Fruit fly (Drosophila melanogaster) whole organism: Measurements from ENCODE around the gene Ir94a.

Source experiments
- CG8478 ChIP-seq: fragments of >200 bp; optimal IDR thresholded peaks from 2 replicates; lab custom pipeline; 2018; ENCODE audit warnings: inconsistent platforms
- Dll ChIP-seq: fragments of >200 bp; optimal IDR thresholded peaks from 2 replicates; lab custom pipeline; 2017
- EcR ChIP-seq, 2 experiments: fragments of >200 bp; optimal IDR thresholded peaks; 2 replicates each; lab custom pipeline; 2017; ENCODE audit warnings: missing biosample characterization in 2 of 2, missing genetic modification characterization in 2 of 2, missing genetic modification reagents in 2 of 2
- pan ChIP-seq: fragments of >200 bp; optimal IDR thresholded peaks from 2 replicates; lab custom pipeline; 2017
- psq ChIP-seq: fragments of >200 bp; optimal IDR thresholded peaks from 2 replicates; lab custom pipeline; 2017
- usp ChIP-seq: fragments of >200 bp; optimal IDR thresholded peaks from 2 replicates; lab custom pipeline; 2017; ENCODE audit warnings: missing biosample characterization, missing genetic modification characterization, mixed read lengths

Ir94a gene

dm6 chr3R:22117149-22117548, 3.9 kb downstream of the Ir94a start, which contains the start of gene Ir94b:
Ir94b (minus strand) TSS chr3R:22117249.
- no peak for TF ChIP-seq CG8478
- TF ChIP-seq usp = no peak
- TF ChIP-seq pan = no peak

- TF ChIP-seq CG8478 (no peak), EcR (GFP tag; optimal IDR thresholded peaks at IDR 0.05; lab: Kevin White, UChicago) (no peak), psq (lab: Kevin White, UChicago) (no peak), Dll (lab: Kevin White, UChicago) (no peak), usp (no peak), pan (no peak)
Observed at dm6 chr3R:22119354-22119753, 6.1 kb downstream of the Ir94a start, which contains the start of gene Ir94c. Ir94c (minus strand) TSS chr3R:22119454.

dm6 chr3R:22119761-22120160, 6.5 kb downstream of the Ir94a start, which contains the start of gene CG42390:
CG42390 (plus strand) TSS chr3R:22120061.
- TF ChIP-seq usp (no peak), psq (lab: Kevin White, UChicago) (no peak), CG8478 (no peak), EcR (GFP tag; optimal IDR thresholded peaks at IDR 0.05; lab: Kevin White, UChicago) (no peak), Dll (lab: Kevin White, UChicago) (no peak), pan (no peak)

- no peak for TF ChIP-seq EcR (GFP tag; optimal IDR thresholded peaks at IDR 0.05; lab: Kevin White, UChicago)
- no peak for TF ChIP-seq usp
- no peak for TF ChIP-seq pan
- no peak for TF ChIP-seq Dll (lab: Kevin White, UChicago)
- no peak for TF ChIP-seq CG8478
- no peak for TF ChIP-seq psq (lab: Kevin White, UChicago)
Observed at dm6 chr3R:22121220-22121619, 8.0 kb downstream of the Ir94a start.

dm6 chr3R:22123347-22123746, 10.1 kb downstream of the Ir94a start:
- TF ChIP-seq Dll (lab: Kevin White, UChicago) (no peak), EcR (GFP tag; optimal IDR thresholded peaks at IDR 0.05; lab: Kevin White, UChicago) (no peak), pan (no peak), CG8478 (no peak), psq (lab: Kevin White, UChicago) (no peak), usp (no peak)

- no peak for TF ChIP-seq usp
- no peak for TF ChIP-seq psq (lab: Kevin White, UChicago)
- TF ChIP-seq pan = no peak
- no peak for TF ChIP-seq CG8478
- no peak for TF ChIP-seq Dll (lab: Kevin White, UChicago)
- no peak for TF ChIP-seq EcR (GFP tag; optimal IDR thresholded peaks at IDR 0.05; lab: Kevin White, UChicago)
Observed at dm6 chr3R:22124863-22125262, 11.6 kb downstream of the Ir94a start.

- no peak for TF ChIP-seq EcR (GFP tag; optimal IDR thresholded peaks at IDR 0.05; lab: Kevin White, UChicago)
- TF ChIP-seq usp = no peak
- TF ChIP-seq psq (lab: Kevin White, UChicago) = no peak
- no peak for TF ChIP-seq CG8478
- TF ChIP-seq pan = no peak
- TF ChIP-seq Dll (lab: Kevin White, UChicago) = no peak
Observed at dm6 chr3R:22133337-22134014, 20.2 kb downstream of the Ir94a start, which contains the start of gene SKIP. SKIP (plus strand) TSS chr3R:22133830.

dm6 chr3R:22134462-22134861, 21.2 kb downstream of the Ir94a start:
- TF ChIP-seq Dll (lab: Kevin White, UChicago) (no peak), usp (no peak), pan (no peak), psq (lab: Kevin White, UChicago) (no peak), CG8478 (no peak), EcR (GFP tag; optimal IDR thresholded peaks at IDR 0.05; lab: Kevin White, UChicago) (no peak)

- TF ChIP-seq psq (lab: Kevin White, UChicago) (no peak), CG8478 (no peak), Dll (lab: Kevin White, UChicago) (no peak), EcR (GFP tag; optimal IDR thresholded peaks at IDR 0.05; lab: Kevin White, UChicago) (no peak), pan (no peak), usp (no peak)
Observed at dm6 chr3R:22135503-22135902, 22.3 kb downstream of the Ir94a start.

dm6 chr3R:22136967-22137516, 23.8 kb downstream of the Ir94a start:
- TF ChIP-seq pan = no peak
- no peak for TF ChIP-seq usp
- TF ChIP-seq psq (lab: Kevin White, UChicago) = no peak
- no peak for TF ChIP-seq Dll (lab: Kevin White, UChicago)
- TF ChIP-seq CG8478 = no peak
- no peak for TF ChIP-seq EcR (GFP tag; optimal IDR thresholded peaks at IDR 0.05; lab: Kevin White, UChicago)

dm6 chr3R:22139113-22139512, 25.9 kb downstream of the Ir94a start:
- TF ChIP-seq EcR (GFP tag; optimal IDR thresholded peaks at IDR 0.05; lab: Kevin White, UChicago) = peak in 1 of 2 experiments; percentile 9
- no peak for TF ChIP-seq CG8478

- TF ChIP-seq usp (no peak), Dll (lab: Kevin White, UChicago) (no peak), EcR (GFP tag; optimal IDR thresholded peaks at IDR 0.05; lab: Kevin White, UChicago) (no peak), pan (no peak), CG8478 (no peak), psq (lab: Kevin White, UChicago) (no peak)
Observed at dm6 chr3R:22139916-22140455, 26.8 kb downstream of the Ir94a start.

dm6 chr3R:22141332-22141731, 28.1 kb downstream of the Ir94a start:
- TF ChIP-seq pan (no peak), usp (no peak), psq (lab: Kevin White, UChicago) (no peak), Dll (lab: Kevin White, UChicago) (no peak), CG8478 (no peak), EcR (GFP tag; optimal IDR thresholded peaks at IDR 0.05; lab: Kevin White, UChicago) (no peak)
